Worm (Caenorhabditis elegans): ENCODE results near the gene cpz-2.

DNA sequence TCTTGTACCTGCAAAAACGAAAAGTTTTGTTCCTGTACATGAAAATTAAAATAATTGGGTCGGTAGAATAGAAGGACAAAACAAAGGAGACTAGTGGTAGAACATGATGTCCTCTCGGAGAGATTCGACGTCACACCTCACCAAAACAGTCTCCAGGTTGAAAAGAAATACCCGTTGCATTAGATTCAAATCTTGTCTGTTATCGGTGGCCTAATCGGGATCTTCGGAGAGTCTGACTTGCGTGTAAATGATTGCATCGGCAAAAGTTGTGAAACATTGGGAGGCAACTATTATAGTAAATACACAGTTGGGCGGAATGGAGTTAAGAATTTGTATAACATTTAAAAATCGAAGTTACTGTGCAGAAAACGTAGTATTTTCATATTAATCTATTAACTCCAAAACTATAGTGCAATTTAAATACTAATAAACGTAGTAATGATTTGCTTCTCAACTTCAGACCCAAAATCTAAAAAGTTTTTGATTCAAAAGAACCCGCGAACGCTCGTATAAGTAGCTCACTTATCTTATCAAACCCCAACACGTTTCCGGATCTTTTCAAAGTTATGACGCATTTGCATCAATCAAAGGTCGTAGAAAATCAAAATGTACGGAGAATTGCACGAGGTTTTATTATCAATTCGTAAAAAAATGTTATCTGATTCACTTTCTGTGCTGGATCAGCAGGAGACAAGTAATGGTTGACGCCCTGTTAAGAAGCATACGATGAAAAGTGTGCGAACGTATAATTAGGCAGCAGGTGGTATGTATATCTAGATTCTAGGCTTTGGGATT, 47.4 kb upstream of the cpz-2 start, which contains the start of gene nhr-168:
- TF ChIP-seq rnt-1 (tag; optimal IDR thresholded peaks at IDR 0.05) (no peak), hlh-15 (tag; optimal IDR thresholded peaks at IDR 0.05) (no peak), nhr-11 (tag; optimal IDR thresholded peaks at IDR 0.05) (no peak), pha-4 (tag; optimal IDR thresholded peaks at IDR 0.05) (no peak), pag-3 (tag; optimal IDR thresholded peaks at IDR 0.05; ENCODE audit: borderline replicate concordance) (no peak), ama-1 (optimal IDR thresholded peaks at IDR 0.05) (no peak), ceh-6 (GFP tag; optimal IDR thresholded peaks at IDR 0.05) (no peak)

Measured in whole organism, late embryonic.